Worm (Caenorhabditis elegans): Measurements from ENCODE around the gene gst-32.

gst-32 gene

DNA sequence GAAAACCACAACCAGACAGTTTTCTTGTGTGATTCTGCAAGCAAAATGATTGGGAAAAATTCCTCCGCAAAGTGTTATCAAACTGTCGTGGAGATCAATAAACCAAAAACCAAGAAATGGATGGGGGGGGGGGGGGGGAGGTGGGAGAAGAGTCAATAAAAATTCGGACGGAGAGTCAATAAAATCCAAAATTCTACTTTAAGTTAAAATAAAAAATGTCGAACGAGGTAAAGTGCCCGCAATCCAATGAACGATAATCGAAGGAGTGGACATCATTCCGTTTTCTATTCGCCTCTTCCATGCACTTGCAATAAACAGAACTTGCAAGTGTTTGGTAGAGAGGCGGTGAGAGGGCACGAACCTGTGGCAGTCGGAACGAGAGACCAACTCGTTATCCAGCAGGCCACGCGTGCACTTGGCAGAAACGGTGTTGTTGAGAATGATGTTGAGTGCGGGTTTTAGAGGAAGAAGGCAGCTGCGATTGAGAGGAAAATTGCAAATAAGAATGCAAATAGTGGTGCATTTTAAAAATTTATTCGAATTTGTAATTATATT is 12.6 kb downstream of the gst-32 start, which contains the start of gene gst-27 (continued):
- peak; percentile 78 for TF ChIP-seq snpc-1.1 (tag; optimal IDR thresholded peaks at IDR 0.05; ENCODE audit: insufficient read depth)
- peak; percentile 76 for TF ChIP-seq ztf-18 (tag; optimal IDR thresholded peaks at IDR 0.05)
- TF ChIP-seq nhr-120 (GFP tag; IDR thresholded peaks at IDR 0.05): 0 out of 2 replicates have a peak, but pooled peaks have one; percentile 72
- peak; percentile 63 for TF ChIP-seq nhr-27 (tag; optimal IDR thresholded peaks at IDR 0.05)
- TF ChIP-seq attf-5 (GFP tag; optimal IDR thresholded peaks at IDR 0.05): peak; percentile 82
- TF ChIP-seq hrde-1 (tag; optimal IDR thresholded peaks at IDR 0.05; ENCODE audit: borderline replicate concordance): peak; percentile 79
- peak; percentile 95 for TF ChIP-seq die-1 (tag; optimal IDR thresholded peaks at IDR 0.05)
- peak; percentile 61 for TF ChIP-seq B0035.1 (tag; optimal IDR thresholded peaks at IDR 0.05)
- TF ChIP-seq K11D2.4 (GFP tag; IDR thresholded peaks at IDR 0.05): peak; percentile 38; the same call in 1 of the 2 replicates
- TF ChIP-seq dpl-1 (GFP tag; optimal IDR thresholded peaks at IDR 0.05): peak; percentile 41
- TF ChIP-seq ZK185.1 (tag; optimal IDR thresholded peaks at IDR 0.05; ENCODE audit: poor library complexity, severe bottlenecking): peak; percentile 95
- TF ChIP-seq pbrm-1 (GFP tag; IDR thresholded peaks at IDR 0.05): peak; percentile 81
- TF ChIP-seq chd-7 (tag; optimal IDR thresholded peaks at IDR 0.05): peak; percentile 93
- TF ChIP-seq rcor-1 (GFP tag; IDR thresholded peaks at IDR 0.05): peak; percentile 83
- peak; percentile 39 for TF ChIP-seq F57C9.4 (tag; optimal IDR thresholded peaks at IDR 0.05)
- TF ChIP-seq B0336.3 (GFP tag; IDR thresholded peaks at IDR 0.05): peak; percentile 87
- TF ChIP-seq ztf-28 (GFP tag; IDR thresholded peaks at IDR 0.05): 0 out of 2 replicates have a peak, but pooled peaks have one; percentile 70
- TF ChIP-seq attf-6 (GFP tag; IDR thresholded peaks at IDR 0.05): peak; percentile 61
- peak; percentile 46 for TF ChIP-seq madf-8 (GFP tag; conservative IDR thresholded peaks at IDR 0.05)
- TF ChIP-seq gei-17 (GFP tag; optimal IDR thresholded peaks at IDR 0.05): peak; percentile 59
- TF ChIP-seq rec-8 (tag; optimal IDR thresholded peaks at IDR 0.05): peak; percentile 70 to 83
- peak; percentile 71 for TF ChIP-seq hmg-1.2 (GFP tag; IDR thresholded peaks at IDR 0.05)
- TF ChIP-seq lin-40 (tag; optimal IDR thresholded peaks at IDR 0.05): peak; percentile 89
- no peak for TF ChIP-seq ceh-58 (GFP tag; IDR thresholded peaks at IDR 0.05)
- TF ChIP-seq dpff-1 (tag; optimal IDR thresholded peaks at IDR 0.05): peak; percentile 82
- peak; percentile 87 for TF ChIP-seq mxl-1 (tag; optimal IDR thresholded peaks at IDR 0.05)
- peak; percentile 82 for TF ChIP-seq K12H6.12 (tag; optimal IDR thresholded peaks at IDR 0.05)
- peak; percentile 84 for TF ChIP-seq ceh-40 (GFP tag; IDR thresholded peaks at IDR 0.05)
- no peak for TF ChIP-seq Y67H2A.10 (GFP tag; conservative IDR thresholded peaks at IDR 0.05)
- TF ChIP-seq F52B5.7 (tag; optimal IDR thresholded peaks at IDR 0.05): peak; percentile 91
- TF ChIP-seq lin-35 (GFP tag; optimal IDR thresholded peaks at IDR 0.05): peak in 1 of 3 experiments; percentile 86
- TF ChIP-seq ekl-4 (GFP tag; IDR thresholded peaks at IDR 0.05): peak; percentile 79

DNA sequence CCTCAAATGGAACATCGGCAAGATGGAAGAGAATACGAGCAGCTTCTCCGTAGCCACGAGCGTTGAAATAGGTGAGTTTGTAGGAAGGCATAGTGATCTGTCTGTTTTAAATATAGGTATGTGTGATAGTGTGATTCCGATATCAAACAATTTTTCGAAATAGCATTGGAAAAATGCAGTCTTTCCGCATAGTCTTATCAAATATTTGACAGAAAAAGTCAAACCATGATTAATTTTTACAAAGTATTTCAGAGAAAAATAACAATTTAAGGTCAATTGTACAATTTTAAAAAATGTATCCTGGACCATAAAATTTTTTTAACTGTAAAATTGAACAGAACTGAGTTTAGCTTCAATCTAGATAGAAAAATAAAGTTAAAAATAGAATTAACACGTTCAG is 13.9 kb downstream of the gst-32 start, which contains the start of gene gst-26:
TSS of gene gst-26 (minus strand) at position 101 of the 400 bp plus-strand sequence.
- TF ChIP-seq Y53F4B.3 (GFP tag; IDR thresholded peaks at IDR 0.05) (no peak), nhr-80 (tag; optimal IDR thresholded peaks at IDR 0.05) (peak; percentile 39)

DNA sequence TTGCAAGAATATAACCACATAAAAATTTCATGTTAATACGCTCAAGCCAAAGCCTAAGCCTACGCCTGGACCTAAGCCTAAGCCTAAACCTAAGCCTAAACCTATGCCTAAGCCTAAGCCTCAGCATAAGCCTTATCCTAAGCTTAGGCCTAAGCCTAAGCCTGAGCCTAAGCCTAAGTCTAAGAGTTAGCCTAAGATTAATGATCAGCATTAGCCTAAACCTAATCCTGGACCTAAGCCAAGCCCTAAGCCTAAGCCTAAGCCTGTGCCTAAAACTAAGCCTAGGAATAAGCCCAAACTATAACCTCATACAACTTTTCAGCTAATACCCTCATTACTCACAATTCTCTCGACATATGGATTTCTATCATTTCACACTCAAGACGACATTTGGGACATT is 20.0 kb downstream of the gst-32 start:
- TF ChIP-seq B0019.2 (GFP tag; conservative IDR thresholded peaks at IDR 0.05) (no peak), ceh-91 (GFP tag; IDR thresholded peaks at IDR 0.05) (no peak), sptf-2 (GFP tag; optimal IDR thresholded peaks at IDR 0.05) (no peak), egrh-3 (GFP tag; IDR thresholded peaks at IDR 0.05) (no peak), nhr-27 (tag; optimal IDR thresholded peaks at IDR 0.05) (no peak), dox-1 (GFP tag; IDR thresholded peaks at IDR 0.05) (no peak)

Measured in whole organism, young adult.